Fruit fly (Drosophila melanogaster): Measurements from ENCODE around the gene CG4842.

DNA sequence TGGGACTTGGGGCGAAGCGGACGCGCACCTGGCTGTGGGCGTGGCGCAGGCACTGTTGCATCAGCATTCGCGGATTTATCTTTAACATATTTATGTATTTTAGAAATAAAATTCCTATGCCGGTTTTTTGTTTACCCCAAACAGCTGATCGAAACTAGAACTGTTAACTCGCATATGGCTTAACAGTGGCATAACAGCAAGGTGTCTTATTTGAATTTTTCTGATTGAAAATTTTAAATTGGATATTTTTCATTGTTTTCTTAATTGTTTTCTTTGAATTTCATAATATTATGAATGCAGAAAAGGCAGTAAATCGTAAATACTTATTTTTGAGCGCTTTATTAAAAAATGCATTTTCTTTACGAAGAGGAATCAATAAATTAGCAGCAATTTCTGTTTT, 48.8 kb downstream of the CG4842 start, which contains the start of gene GluRS-m:
- TF ChIP-seq CG6792 (GFP tag; optimal IDR thresholded peaks at IDR 0.05) (no peak), CG6163 (GFP tag; IDR thresholded peaks at IDR 0.05) (no peak), fd59A (GFP tag; optimal IDR thresholded peaks at IDR 0.05) (no peak), Hr39 (GFP tag; optimal IDR thresholded peaks at IDR 0.05) (no peak), Gug (GFP tag; IDR thresholded peaks at IDR 0.05) (no peak), dsx (GFP tag; optimal IDR thresholded peaks at IDR 0.05; ENCODE audit: poor library complexity, severe bottlenecking) (no peak), Blimp-1 (GFP tag; optimal IDR thresholded peaks at IDR 0.05) (no peak), CG32006 (GFP tag; optimal IDR thresholded peaks at IDR 0.05) (no peak), Hr38 (GFP tag; optimal IDR thresholded peaks at IDR 0.05) (no peak), CG9139 (GFP tag; optimal IDR thresholded peaks at IDR 0.05) (no peak), fkh (GFP tag; optimal IDR thresholded peaks at IDR 0.05) (no peak), achi (GFP tag; optimal IDR thresholded peaks at IDR 0.05) (no peak), lz (GFP tag; optimal IDR thresholded peaks at IDR 0.05) (no peak)
